Fruit fly (Drosophila melanogaster): ENCODE measurements around the gene CG34012.

The CG34012 gene

dm6 chr3L:11084557-11085231, 24.6 kb downstream of the CG34012 start (continued):
- TF ChIP-seq dmrt11E (tag; optimal IDR thresholded peaks at IDR 0.05) (peak; percentile 98), CG12155 (GFP tag; optimal IDR thresholded peaks at IDR 0.05) (peak; percentile 93), CG2875 (GFP tag; optimal IDR thresholded peaks at IDR 0.05) (peak; percentile 96), CG10209 (GFP tag; optimal IDR thresholded peaks at IDR 0.05) (peak; percentile 96)

- TF ChIP-seq zf30C (GFP tag; optimal IDR thresholded peaks at IDR 0.05) (no peak), grn (GFP tag; optimal IDR thresholded peaks at IDR 0.05) (peak; percentile 73), nom (GFP tag; optimal IDR thresholded peaks at IDR 0.05) (peak; percentile 10), cg (GFP tag; optimal IDR thresholded peaks at IDR 0.05) (peak; percentile 25), Nf-YC (tag; optimal IDR thresholded peaks at IDR 0.05) (no peak), Blimp-1 (GFP tag; optimal IDR thresholded peaks at IDR 0.05) (peak; percentile 83), CG10274 (GFP tag; optimal IDR thresholded peaks at IDR 0.05) (no peak), Bgb (GFP tag; IDR thresholded peaks at IDR 0.05; ENCODE audit: partially characterized antibody) (no peak)
These were observed 25.7 kb downstream of the CG34012 start for dm6 chr3L:11083605-11084004.

- TF ChIP-seq az2 (GFP tag; optimal IDR thresholded peaks at IDR 0.05): peak; percentile 61
- TF ChIP-seq Chrac-16 (GFP tag; optimal IDR thresholded peaks at IDR 0.05): peak; percentile 42
- peak; percentile 60; the same call in 1 of the 2 replicates for TF ChIP-seq al (GFP tag; IDR thresholded peaks at IDR 0.05)
- peak; percentile 26; the same call in 1 of the 2 replicates for TF ChIP-seq vvl (GFP tag; IDR thresholded peaks at IDR 0.05)
- peak; percentile 50; the same call in 1 of the 2 replicates for TF ChIP-seq CG10366 (GFP tag; IDR thresholded peaks at IDR 0.05)
- no peak for TF ChIP-seq Ets97D (GFP tag; optimal IDR thresholded peaks at IDR 0.05)
- TF ChIP-seq schlank (tag; optimal IDR thresholded peaks at IDR 0.05): no peak
- TF ChIP-seq CG9797 (GFP tag; optimal IDR thresholded peaks at IDR 0.05): peak; percentile 49
- TF ChIP-seq CG2712 (tag; optimal IDR thresholded peaks at IDR 0.05): peak; percentile 78
- TF ChIP-seq CG32767 (GFP tag; IDR thresholded peaks at IDR 0.05): 0 out of 2 replicates have a peak, but pooled peaks have one; percentile 30
- no peak for TF ChIP-seq gcm (GFP tag; optimal IDR thresholded peaks at IDR 0.05)
- TF ChIP-seq ara (GFP tag; IDR thresholded peaks at IDR 0.05): peak; percentile 9; the same call in 1 of the 2 replicates
- TF ChIP-seq Atf3 (GFP tag; optimal IDR thresholded peaks at IDR 0.05): no peak
- no peak for TF ChIP-seq CG34376 (GFP tag; optimal IDR thresholded peaks at IDR 0.05)
- TF ChIP-seq CG14014 (GFP tag; IDR thresholded peaks at IDR 0.05): peak; percentile 43; the same call in 1 of the 2 replicates
- no peak for TF ChIP-seq D19A (tag; optimal IDR thresholded peaks at IDR 0.05)
- no peak for TF ChIP-seq Dref (GFP tag; IDR thresholded peaks at IDR 0.05)
- TF ChIP-seq klu (GFP tag; IDR thresholded peaks at IDR 0.05): no peak
- 0 out of 2 replicates have a peak, but pooled peaks have one; percentile 26 for TF ChIP-seq CG3847 (GFP tag; IDR thresholded peaks at IDR 0.05)
- no peak for TF ChIP-seq CG1233 (GFP tag; optimal IDR thresholded peaks at IDR 0.05)
- TF ChIP-seq Hr78 (GFP tag; optimal IDR thresholded peaks at IDR 0.05): no peak
- no peak for TF ChIP-seq rib (GFP tag; IDR thresholded peaks at IDR 0.05)
- TF ChIP-seq stc (GFP tag; IDR thresholded peaks at IDR 0.05): 0 out of 2 replicates have a peak, but pooled peaks have one; percentile 25
- TF ChIP-seq twi (tag; optimal IDR thresholded peaks at IDR 0.05): peak; percentile 82
- TF ChIP-seq sim (GFP tag; IDR thresholded peaks at IDR 0.05): no peak
- TF ChIP-seq Med (GFP tag): peak; percentile 76
- no peak for TF ChIP-seq Dip2 (GFP tag; IDR thresholded peaks at IDR 0.05)
- peak; percentile 26 for TF ChIP-seq CG16815 (GFP tag; optimal IDR thresholded peaks at IDR 0.05)
- TF ChIP-seq btn (GFP tag; optimal IDR thresholded peaks at IDR 0.05): no peak
- TF ChIP-seq onecut (GFP tag; IDR thresholded peaks at IDR 0.05): no peak
- TF ChIP-seq Rfx (GFP tag; IDR thresholded peaks at IDR 0.05): peak; percentile 70
- TF ChIP-seq MBD-R2 (GFP tag; IDR thresholded peaks at IDR 0.05): peak; percentile 34; the same call in 1 of the 2 replicates
- no peak for TF ChIP-seq CG12236 (GFP tag; optimal IDR thresholded peaks at IDR 0.05)
These were observed 35.1 kb downstream of the CG34012 start, which contains the start of the genes Pfdn2 and Noc1 for dm6 chr3L:11074043-11074853. Gene Pfdn2 (minus strand): TSS chr3L:11074388. Gene Noc1 (plus strand): TSS chr3L:11074769.
